Fruit fly (Drosophila melanogaster): ENCODE data around the gene spi.

The spi gene

DNA sequence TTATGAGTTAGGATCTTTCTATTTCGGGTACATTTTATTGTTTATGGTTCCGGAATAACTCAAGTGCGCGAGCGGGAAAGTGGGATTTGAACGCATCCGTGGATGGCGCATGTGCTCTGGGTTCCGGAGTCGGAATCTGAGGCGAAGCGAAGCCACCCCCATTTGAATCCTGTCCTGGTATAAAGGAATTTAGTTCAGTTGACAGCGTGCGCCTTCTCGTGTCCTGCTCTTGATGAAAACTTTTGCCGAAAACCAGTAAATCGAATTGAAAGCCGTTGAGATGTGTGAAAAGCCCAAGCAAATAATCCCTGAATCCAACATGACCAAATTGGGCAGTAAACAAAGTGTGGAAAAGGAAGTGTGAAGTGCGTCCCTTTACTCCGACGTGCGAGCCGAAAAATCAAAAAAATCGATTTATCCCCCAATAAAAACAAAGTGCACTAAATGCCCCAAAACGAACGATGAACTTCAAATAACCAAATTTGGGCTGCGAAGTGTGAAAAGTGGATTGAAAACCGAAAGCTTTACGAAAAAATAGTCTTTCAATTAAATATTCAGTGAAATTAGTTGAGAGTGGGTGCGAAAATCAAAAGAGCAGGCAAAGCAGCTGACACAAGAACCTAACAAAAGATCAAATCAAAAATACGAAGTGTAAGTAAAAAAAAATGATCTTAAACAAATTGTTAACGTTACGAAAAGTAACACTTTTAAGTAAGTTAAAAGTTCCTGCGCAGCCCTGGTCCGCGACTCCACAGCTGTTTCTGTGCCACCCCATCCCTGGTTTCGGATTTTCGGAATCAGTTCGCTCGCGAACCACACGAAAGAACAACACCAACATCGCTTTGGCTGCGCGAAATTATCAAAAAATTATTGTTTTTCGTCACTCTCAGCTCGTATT, 9.6 kb upstream of the spi start, which contains the start of gene Lar (continued):
- 0 out of 3 replicates have a peak, but pooled peaks have one; percentile 78 for TF ChIP-seq CG34422 (GFP tag; IDR thresholded peaks at IDR 0.05)
- TF ChIP-seq p53 (GFP tag; optimal IDR thresholded peaks at IDR 0.05): peak; percentile 64
- peak; percentile 27 for TF ChIP-seq CG8089 (GFP tag; optimal IDR thresholded peaks at IDR 0.05)
- TF ChIP-seq lmd (GFP tag; IDR thresholded peaks at IDR 0.05): peak; percentile 50; the same call in 1 of the 2 replicates
- TF ChIP-seq jing (GFP tag; optimal IDR thresholded peaks at IDR 0.05): no peak
- TF ChIP-seq bowl (GFP tag; IDR thresholded peaks at IDR 0.05): no peak
- peak; percentile 30 for TF ChIP-seq CG18764 (GFP tag; optimal IDR thresholded peaks at IDR 0.05)
- TF ChIP-seq Nf-YB (GFP tag; optimal IDR thresholded peaks at IDR 0.05): no peak
- no peak for TF ChIP-seq ranshi (GFP tag; IDR thresholded peaks at IDR 0.05)
- TF ChIP-seq CG9797 (GFP tag; optimal IDR thresholded peaks at IDR 0.05): peak; percentile 44
- TF ChIP-seq CG14441 (GFP tag; IDR thresholded peaks at IDR 0.05): peak; percentile 31; the same call in 1 of the 2 replicates
- TF ChIP-seq az2 (GFP tag; optimal IDR thresholded peaks at IDR 0.05): peak; percentile 54
- peak; percentile 60 for TF ChIP-seq CG9817 (tag; optimal IDR thresholded peaks at IDR 0.05)
- TF ChIP-seq ham (GFP tag; IDR thresholded peaks at IDR 0.05): no peak
- TF ChIP-seq E2f1 (GFP tag; IDR thresholded peaks at IDR 0.05): peak; percentile 47; the same call in 1 of the 2 replicates
- TF ChIP-seq h (optimal IDR thresholded peaks at IDR 0.05): no peak
- TF ChIP-seq fd3F (GFP tag; optimal IDR thresholded peaks at IDR 0.05): peak; percentile 50
- TF ChIP-seq CG11696 (GFP tag; IDR thresholded peaks at IDR 0.05): no peak
- peak; percentile 10 for TF ChIP-seq Spps (tag; optimal IDR thresholded peaks at IDR 0.05)
- TF ChIP-seq Hey (tag; optimal IDR thresholded peaks at IDR 0.05): no peak
- no peak for TF ChIP-seq NC2α (GFP tag; optimal IDR thresholded peaks at IDR 0.05)
- TF ChIP-seq pho (GFP tag; optimal IDR thresholded peaks at IDR 0.05): peak; percentile 70
- TF ChIP-seq CG5245 (GFP tag; optimal IDR thresholded peaks at IDR 0.05): peak; percentile 26
- TF ChIP-seq CG33213 (GFP tag; optimal IDR thresholded peaks at IDR 0.05): peak; percentile 75
- peak; percentile 56 for TF ChIP-seq CG8944 (GFP tag; optimal IDR thresholded peaks at IDR 0.05)
- peak; percentile 28 for TF ChIP-seq CG1233 (GFP tag; optimal IDR thresholded peaks at IDR 0.05)
- no peak for TF ChIP-seq CG8765 (GFP tag; IDR thresholded peaks at IDR 0.05)
- TF ChIP-seq ash1 (GFP tag; optimal IDR thresholded peaks at IDR 0.05): no peak
- TF ChIP-seq CG9609 (GFP tag; optimal IDR thresholded peaks at IDR 0.05): peak; percentile 60
- no peak for TF ChIP-seq grn (GFP tag; optimal IDR thresholded peaks at IDR 0.05)
- no peak for TF ChIP-seq mld (GFP tag; IDR thresholded peaks at IDR 0.05; ENCODE audit: partially characterized antibody)
- no peak for TF ChIP-seq CG1832 (GFP tag; optimal IDR thresholded peaks at IDR 0.05)
- TF ChIP-seq ems (GFP tag; optimal IDR thresholded peaks at IDR 0.05): peak; percentile 64
- TF ChIP-seq CG6175 (GFP tag; IDR thresholded peaks at IDR 0.05): no peak
- peak; percentile 25 for TF ChIP-seq luna (GFP tag; optimal IDR thresholded peaks at IDR 0.05)
- peak; percentile 84 for TF ChIP-seq onecut (GFP tag; IDR thresholded peaks at IDR 0.05)
- peak; percentile 73; the same call in 1 of the 2 replicates for TF ChIP-seq CG31441 (GFP tag; IDR thresholded peaks at IDR 0.05)
- TF ChIP-seq cwo (GFP tag; optimal IDR thresholded peaks at IDR 0.05): no peak
- peak; percentile 77 for TF ChIP-seq Myb (GFP tag; optimal IDR thresholded peaks at IDR 0.05)
- no peak for TF ChIP-seq CG7745 (tag; optimal IDR thresholded peaks at IDR 0.05)
- TF ChIP-seq Bgb (GFP tag; IDR thresholded peaks at IDR 0.05; ENCODE audit: partially characterized antibody): 0 out of 2 replicates have a peak, but pooled peaks have one; percentile 22
- TF ChIP-seq CG9437 (GFP tag; optimal IDR thresholded peaks at IDR 0.05): peak; percentile 89
- TF ChIP-seq Hr39 (optimal IDR thresholded peaks at IDR 0.05): no peak
- TF ChIP-seq CG6254 (GFP tag; optimal IDR thresholded peaks at IDR 0.05): peak; percentile 4
- no peak for TF ChIP-seq Rx (GFP tag; IDR thresholded peaks at IDR 0.05)
- peak; percentile 46 for TF ChIP-seq CG12219 (GFP tag; optimal IDR thresholded peaks at IDR 0.05)
- no peak for TF ChIP-seq CG14965 (GFP tag; optimal IDR thresholded peaks at IDR 0.05; ENCODE audit: borderline replicate concordance)
- TF ChIP-seq CG32767 (GFP tag; IDR thresholded peaks at IDR 0.05): no peak
- TF ChIP-seq peb (GFP tag; IDR thresholded peaks at IDR 0.05): 0 out of 2 replicates have a peak, but pooled peaks have one; percentile 43
- TF ChIP-seq z (GFP tag; IDR thresholded peaks at IDR 0.05): no peak
